Fruit fly (Drosophila melanogaster): Measurements from ENCODE around the gene Alg11.

dm6 chr3L:21602275-21602674 is 23.3 kb upstream of the Alg11 start:
- TF ChIP-seq usp (GFP tag; optimal IDR thresholded peaks at IDR 0.05) = no peak
- TF ChIP-seq CG8478 (optimal IDR thresholded peaks at IDR 0.05) = no peak
- TF ChIP-seq pan (optimal IDR thresholded peaks at IDR 0.05) = no peak
- no peak for TF ChIP-seq EcR (GFP tag; optimal IDR thresholded peaks at IDR 0.05)
- no peak for TF ChIP-seq psq (optimal IDR thresholded peaks at IDR 0.05)
- no peak for TF ChIP-seq Dll (optimal IDR thresholded peaks at IDR 0.05)

All from whole organism.